Worm (Caenorhabditis elegans): ENCODE results near the gene R06B9.5.

DNA sequence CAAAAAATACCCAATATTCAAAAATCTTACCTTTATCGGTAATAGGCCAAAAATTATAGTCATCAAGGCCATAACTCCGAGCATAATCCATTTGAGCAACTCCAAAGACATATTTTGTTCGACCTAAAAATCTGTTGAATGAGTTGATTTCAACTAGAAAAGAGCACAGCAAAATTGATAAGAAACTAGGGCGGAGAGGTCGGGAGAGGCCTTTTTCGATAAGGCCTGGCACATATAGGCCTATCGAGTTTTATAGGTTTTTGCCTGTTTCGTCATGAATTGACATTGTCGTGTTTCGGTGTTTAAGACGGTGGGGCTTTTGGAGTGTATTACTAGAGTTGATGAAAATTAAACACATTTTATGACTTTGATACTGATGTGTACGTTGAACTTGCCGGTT lies 20.4 kb upstream of the R06B9.5 start, which contains the start of gene zipt-2.3:
- TF ChIP-seq snpc-4 (tag; optimal IDR thresholded peaks at IDR 0.05) (no peak), egl-27 (tag; optimal IDR thresholded peaks at IDR 0.05) (no peak), fkh-4 (tag; optimal IDR thresholded peaks at IDR 0.05; ENCODE audit: borderline replicate concordance) (no peak), nhr-77 (tag; optimal IDR thresholded peaks at IDR 0.05) (no peak), nhr-237 (tag; optimal IDR thresholded peaks at IDR 0.05) (no peak), elt-3 (tag; optimal IDR thresholded peaks at IDR 0.05) (no peak)

Measured in whole organism, L1 larva.